Fruit fly (Drosophila melanogaster) whole organism, embryonic: ENCODE results near the gene mxt.

Experiments used
- Bgb ChIP-seq: fragments of 200-800 bp; sonication (Bioruptor generic); IDR thresholded peaks from 2 replicates; pipeline ENCODE4 v1.3.6; 2022; ENCODE audit warnings: missing biosample characterization, missing genetic modification characterization; ENCODE audit not compliant: partially characterized antibody
- CG10959 ChIP-seq: fragments of 200-800 bp; sonication (Bioruptor generic); IDR thresholded peaks from 2 replicates; pipeline ENCODE4 v1.3.6; 2022; ENCODE audit warnings: missing biosample characterization, missing genetic modification characterization
- CG11504 ChIP-seq: fragments of 200-800 bp; sonication (Bioruptor generic); optimal IDR thresholded peaks from 3 replicates; lab custom pipeline; 2019; ENCODE audit warnings: missing biosample characterization, mild to moderate bottlenecking, missing genetic modification characterization, moderate library complexity
- CG14710 ChIP-seq: fragments of 200-800 bp; sonication (Bioruptor generic); optimal IDR thresholded peaks from 3 replicates; lab custom pipeline; 2019; ENCODE audit warnings: missing biosample characterization, mild to moderate bottlenecking, missing genetic modification characterization, moderate library complexity
- CG14860 ChIP-seq: fragments of 200-800 bp; sonication (Bioruptor generic); IDR thresholded peaks from 3 replicates; pipeline ENCODE4 v1.3.6; 2022; ENCODE audit warnings: missing biosample characterization, missing genetic modification characterization; ENCODE audit not compliant: partially characterized antibody
- CG14965 ChIP-seq: fragments of 200-800 bp; sonication (Bioruptor generic); optimal IDR thresholded peaks from 2 replicates; lab custom pipeline; 2016; ENCODE audit warnings: missing biosample characterization, missing genetic modification characterization, borderline replicate concordance
- CG15269 ChIP-seq: fragments of 200-800 bp; sonication (Bioruptor generic); optimal IDR thresholded peaks from 2 replicates; lab custom pipeline; 2018; ENCODE audit warnings: missing biosample characterization, mild to moderate bottlenecking, missing genetic modification characterization, moderate library complexity
- CG17802 ChIP-seq: fragments of 200-800 bp; sonication (Bioruptor generic); optimal IDR thresholded peaks from 2 replicates; lab custom pipeline; 2018; ENCODE audit warnings: missing biosample characterization, mild to moderate bottlenecking, missing genetic modification characterization, moderate library complexity
- CG1832 ChIP-seq: fragments of 200-800 bp; sonication (Bioruptor generic); optimal IDR thresholded peaks from 2 replicates; lab custom pipeline; 2017; ENCODE audit warnings: missing biosample characterization, mild to moderate bottlenecking, missing genetic modification characterization, inconsistent platforms
- CG2120 ChIP-seq: fragments of 200-800 bp; sonication (Bioruptor generic); optimal IDR thresholded peaks from 3 replicates; lab custom pipeline; 2016; ENCODE audit warnings: missing biosample characterization, missing genetic modification characterization
- CG2202 ChIP-seq: fragments of 200-800 bp; sonication (Bioruptor generic); optimal IDR thresholded peaks from 2 replicates; lab custom pipeline; 2018; ENCODE audit warnings: missing biosample characterization, mild to moderate bottlenecking, missing genetic modification characterization
- CG2875 ChIP-seq: fragments of 200-800 bp; sonication (Bioruptor generic); optimal IDR thresholded peaks from 2 replicates; lab custom pipeline; 2017; ENCODE audit warnings: missing biosample characterization, mild to moderate bottlenecking, missing genetic modification characterization, missing genetic modification reagents
- CG30020 ChIP-seq: fragments of 200-800 bp; optimal IDR thresholded peaks from 2 replicates; lab custom pipeline; 2019; ENCODE audit warnings: missing biosample characterization, mild to moderate bottlenecking, missing genetic modification characterization, moderate library complexity
- CG3065 ChIP-seq: fragments of 200-800 bp; sonication (Bioruptor generic); optimal IDR thresholded peaks from 2 replicates; lab custom pipeline; 2016; ENCODE audit warnings: missing biosample characterization, missing genetic modification characterization
- CG4854 ChIP-seq: fragments of 200-800 bp; sonication (Bioruptor generic); optimal IDR thresholded peaks from 2 replicates; lab custom pipeline; 2016; ENCODE audit warnings: missing biosample characterization, missing genetic modification characterization, inconsistent platforms
- CG7556 ChIP-seq: fragments of 200-800 bp; sonication (Bioruptor generic); optimal IDR thresholded peaks from 2 replicates; lab custom pipeline; 2017; ENCODE audit warnings: missing biosample characterization, mild to moderate bottlenecking, missing genetic modification characterization
- CG9817 ChIP-seq: fragments of 200-800 bp; sonication (Bioruptor generic); optimal IDR thresholded peaks from 2 replicates; lab custom pipeline; 2018; ENCODE audit warnings: missing biosample characterization, mild to moderate bottlenecking, missing genetic modification characterization, moderate library complexity
- CG9876 ChIP-seq: fragments of 200-800 bp; sonication (Bioruptor generic); optimal IDR thresholded peaks from 2 replicates; lab custom pipeline; 2016; ENCODE audit warnings: missing biosample characterization, missing genetic modification characterization
- CHES-1-like ChIP-seq: fragments of 200-800 bp; sonication (Bioruptor generic); optimal IDR thresholded peaks from 2 replicates; lab custom pipeline; 2016; ENCODE audit warnings: missing biosample characterization, missing genetic modification characterization
- Camta ChIP-seq: fragments of 200-800 bp; sonication (Bioruptor generic); optimal IDR thresholded peaks from 2 replicates; lab custom pipeline; 2016; ENCODE audit warnings: missing biosample characterization, missing genetic modification characterization
- Chrac-16 ChIP-seq: fragments of 200-800 bp; sonication (Bioruptor generic); optimal IDR thresholded peaks from 3 replicates; lab custom pipeline; 2016; ENCODE audit warnings: missing biosample characterization, missing genetic modification characterization
- Dbx ChIP-seq: fragments of 200-800 bp; sonication (Bioruptor generic); IDR thresholded peaks from 3 replicates; pipeline ENCODE4 v1.3.6; 2022; ENCODE audit warnings: missing biosample characterization, missing genetic modification characterization
- Dip3 ChIP-seq: fragments of 200-800 bp; sonication (Bioruptor generic); optimal IDR thresholded peaks from 3 replicates; lab custom pipeline; 2016; ENCODE audit warnings: missing biosample characterization, missing genetic modification characterization
- Fer2 ChIP-seq: fragments of 200-800 bp; sonication (Bioruptor generic); optimal IDR thresholded peaks from 2 replicates; lab custom pipeline; 2018; ENCODE audit warnings: missing biosample characterization, mild to moderate bottlenecking, missing genetic modification characterization, moderate library complexity
- Hsf ChIP-seq: fragments of 200-800 bp; sonication (Bioruptor generic); optimal IDR thresholded peaks from 3 replicates; lab custom pipeline; 2016; ENCODE audit warnings: missing biosample characterization, missing genetic modification characterization
- Mrtf ChIP-seq: fragments of 200-800 bp; sonication (Bioruptor generic); IDR thresholded peaks from 3 replicates; pipeline ENCODE4 v1.3.6; 2022; ENCODE audit warnings: missing biosample characterization, missing genetic modification characterization
- NC2α ChIP-seq: fragments of 200-800 bp; sonication (Bioruptor generic); optimal IDR thresholded peaks from 2 replicates; lab custom pipeline; 2016; ENCODE audit warnings: missing biosample characterization, missing genetic modification characterization
- Opbp ChIP-seq: fragments of 200-800 bp; sonication (Bioruptor generic); IDR thresholded peaks from 3 replicates; pipeline ENCODE4 v1.3.6; 2022; ENCODE audit warnings: missing biosample characterization, missing genetic modification characterization; ENCODE audit not compliant: partially characterized antibody
- Ptx1 ChIP-seq: fragments of 200-800 bp; sonication (Bioruptor generic); IDR thresholded peaks from 2 replicates; pipeline ENCODE4 v1.3.6; 2022; ENCODE audit warnings: missing biosample characterization, missing genetic modification characterization
- Side ChIP-seq: fragments of 200-800 bp; sonication (Bioruptor generic); optimal IDR thresholded peaks from 2 replicates; lab custom pipeline; 2016; ENCODE audit warnings: missing biosample characterization, missing genetic modification characterization
- Stat92E ChIP-seq, 3 experiments: fragments of >200 bp in 2 of 3; fragments of 200-800 bp in 1 of 3; sonication (Bioruptor generic) in 1 of 3; optimal IDR thresholded peaks; 2 replicates each; lab custom pipeline; 2017 to 2019; ENCODE audit warnings: missing biosample characterization in 3 of 3, missing genetic modification characterization in 3 of 3, mild to moderate bottlenecking in 1 of 3, moderate library complexity in 1 of 3
- ap ChIP-seq: fragments of 200-800 bp; sonication (Bioruptor generic); IDR thresholded peaks from 2 replicates; pipeline ENCODE4 v1.3.6; 2022; ENCODE audit warnings: missing biosample characterization, missing genetic modification characterization
- bowl ChIP-seq: fragments of 200-800 bp; sonication (Bioruptor generic); IDR thresholded peaks from 2 replicates; pipeline ENCODE4 v1.3.6; 2022; ENCODE audit warnings: missing biosample characterization, missing genetic modification characterization
- br ChIP-seq: fragments of >200 bp; optimal IDR thresholded peaks from 2 replicates; lab custom pipeline; 2017
- btn ChIP-seq: fragments of 200-800 bp; sonication (Bioruptor generic); optimal IDR thresholded peaks from 2 replicates; lab custom pipeline; 2016; ENCODE audit warnings: missing biosample characterization, missing genetic modification characterization
- ewg ChIP-seq: fragments of 200-800 bp; sonication (Bioruptor generic); optimal IDR thresholded peaks from 3 replicates; lab custom pipeline; 2017; ENCODE audit warnings: mild to moderate bottlenecking, missing biosample characterization, missing genetic modification reagents, missing genetic modification characterization
- eyg ChIP-seq: fragments of 200-800 bp; sonication (Bioruptor generic); optimal IDR thresholded peaks from 3 replicates; lab custom pipeline; 2016; ENCODE audit warnings: missing biosample characterization, missing genetic modification characterization
- ftz-f1 ChIP-seq: fragments of 200-800 bp; sonication (Bioruptor generic); optimal IDR thresholded peaks from 2 replicates; lab custom pipeline; 2016; ENCODE audit warnings: missing biosample characterization, missing genetic modification characterization
- gcm2 ChIP-seq: fragments of 200-800 bp; sonication (Bioruptor generic); optimal IDR thresholded peaks from 2 replicates; lab custom pipeline; 2016; ENCODE audit warnings: missing biosample characterization, missing genetic modification characterization
- grau ChIP-seq: fragments of 200-800 bp; optimal IDR thresholded peaks from 3 replicates; lab custom pipeline; 2019; ENCODE audit warnings: missing biosample characterization, mild to moderate bottlenecking, missing genetic modification characterization, moderate library complexity
- insv ChIP-seq, 2 experiments: fragments of 200-800 bp; sonication (Bioruptor generic); optimal IDR thresholded peaks; 3 replicates each; lab custom pipeline; 2016 to 2018; ENCODE audit warnings: missing biosample characterization in 2 of 2, missing genetic modification characterization in 2 of 2
- jing ChIP-seq: fragments of 200-800 bp; sonication (Bioruptor generic); optimal IDR thresholded peaks from 2 replicates; lab custom pipeline; 2018; ENCODE audit warnings: missing biosample characterization, mild to moderate bottlenecking, missing genetic modification characterization
- knrl ChIP-seq: fragments of 200-800 bp; sonication (Bioruptor generic); IDR thresholded peaks from 3 replicates; pipeline ENCODE4 v1.3.6; 2022; ENCODE audit warnings: missing biosample characterization, missing genetic modification characterization; ENCODE audit not compliant: partially characterized antibody
- mirr ChIP-seq: fragments of 200-800 bp; sonication (Bioruptor generic); optimal IDR thresholded peaks from 3 replicates; lab custom pipeline; 2018; ENCODE audit warnings: missing biosample characterization, mild to moderate bottlenecking, missing genetic modification characterization
- pb ChIP-seq: fragments of 200-800 bp; sonication (Bioruptor generic); optimal IDR thresholded peaks from 3 replicates; lab custom pipeline; 2016; ENCODE audit warnings: missing biosample characterization, missing genetic modification characterization
- prd ChIP-seq, 3 experiments: fragments of >200 bp in 2 of 3; fragments of 200-800 bp in 1 of 3; sonication (Bioruptor generic) in 1 of 3; optimal IDR thresholded peaks in 2 of 3; IDR thresholded peaks in 1 of 3; 2 replicates in 2 of 3; 3 replicates in 1 of 3; pipeline versions ENCODE4 v1.3.6 to Lab custom; 2017 to 2022; ENCODE audit warnings: missing biosample characterization in 1 of 3, missing genetic modification characterization in 1 of 3
- psq ChIP-seq: fragments of 200-800 bp; sonication (Bioruptor generic); optimal IDR thresholded peaks from 2 replicates; lab custom pipeline; 2017; ENCODE audit warnings: missing biosample characterization, missing genetic modification characterization
- pzg ChIP-seq: fragments of 200-800 bp; sonication (Bioruptor generic); optimal IDR thresholded peaks from 3 replicates; lab custom pipeline; 2018; ENCODE audit warnings: missing biosample characterization, mild to moderate bottlenecking, missing genetic modification characterization, moderate library complexity
- sens ChIP-seq: fragments of 200-800 bp; sonication (Bioruptor generic); peaks from one replicate; lab custom pipeline; 2016; ENCODE audit warnings: missing biosample characterization, missing genetic modification characterization
- so ChIP-seq: fragments of 200-800 bp; sonication (Bioruptor generic); IDR thresholded peaks from 3 replicates; pipeline ENCODE4 v1.3.6; 2022; ENCODE audit warnings: missing biosample characterization, missing genetic modification characterization
- sug ChIP-seq: fragments of 200-800 bp; optimal IDR thresholded peaks from 2 replicates; lab custom pipeline; 2019; ENCODE audit warnings: missing biosample characterization, mild to moderate bottlenecking, missing genetic modification characterization, moderate library complexity

The mxt gene

DNA sequence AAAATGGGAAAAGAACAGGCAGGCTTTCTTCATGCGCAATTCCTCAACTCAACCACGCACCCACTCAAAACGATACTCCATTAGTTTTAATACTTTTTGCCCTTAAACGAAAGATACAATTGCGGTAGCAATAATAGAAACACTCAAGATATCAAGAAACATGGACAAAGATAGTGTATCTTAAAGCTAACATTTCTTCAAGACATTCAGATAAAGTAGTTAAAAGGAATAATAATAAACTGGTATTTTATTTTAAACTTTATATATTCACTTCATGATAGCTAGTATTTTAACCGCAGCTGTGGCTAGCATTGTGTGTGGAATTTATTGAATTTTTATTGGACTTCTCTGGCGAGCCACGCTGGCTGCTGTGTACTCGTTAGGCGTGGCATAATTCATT is 9.0 kb upstream of the mxt start (continued):
- peak; percentile 74 for TF ChIP-seq CG7556
- TF ChIP-seq CG9817 (tag; lab: Kevin White, UChicago), result peak; percentile 9
- TF ChIP-seq Fer2 (tag; lab: Kevin White, UChicago), result no peak
- no peak for TF ChIP-seq knrl (GFP tag; lab: Robert Waterston, UW)
- peak; percentile 66 for TF ChIP-seq CG2120 (GFP tag; lab: Kevin White, UChicago)
- TF ChIP-seq ewg, result peak; percentile 23
- TF ChIP-seq CHES-1-like, result no peak
- peak; percentile 31; the same call in 1 of the 2 replicates for TF ChIP-seq bowl (GFP tag; lab: Robert Waterston, UW)
- no peak for TF ChIP-seq sug (tag; lab: Kevin White, UChicago)
- TF ChIP-seq CG14860 (GFP tag; lab: Robert Waterston, UW), result no peak
- no peak for TF ChIP-seq CG9876 (GFP tag; lab: Kevin White, UChicago)
- TF ChIP-seq NC2α (GFP tag; lab: Kevin White, UChicago), result no peak
- peak; percentile 24 for TF ChIP-seq jing (GFP tag; lab: Kevin White, UChicago)
- TF ChIP-seq mirr (GFP tag; lab: Kevin White, UChicago), result no peak
- no peak for TF ChIP-seq CG1832 (GFP tag; lab: Kevin White, UChicago)
- peak; percentile 59 for TF ChIP-seq grau (tag; lab: Kevin White, UChicago)
- no peak for TF ChIP-seq Opbp
- TF ChIP-seq CG15269 (tag; lab: Kevin White, UChicago), result peak; percentile 71
- no peak for TF ChIP-seq CG3065 (GFP tag; lab: Kevin White, UChicago)
- peak; percentile 18 for TF ChIP-seq Hsf (GFP tag; lab: Kevin White, UChicago)
- TF ChIP-seq pb (GFP tag; lab: Kevin White, UChicago), result no peak
- no peak for TF ChIP-seq btn (GFP tag; lab: Kevin White, UChicago)
- peak; percentile 32 for TF ChIP-seq CG2875 (GFP tag; lab: Kevin White, UChicago)
- TF ChIP-seq eyg (GFP tag; lab: Kevin White, UChicago), result no peak
- TF ChIP-seq Dip3, result no peak
- TF ChIP-seq Mrtf (GFP tag; lab: Robert Waterston, UW), result no peak
- no peak for TF ChIP-seq psq
- TF ChIP-seq br, result no peak
- TF ChIP-seq Chrac-16, result peak; percentile 52
- TF ChIP-seq CG11504 (tag; lab: Kevin White, UChicago), result peak; percentile 73
- peak; percentile 53 for TF ChIP-seq Ptx1
- TF ChIP-seq insv (GFP tag; optimal IDR thresholded peaks at IDR 0.05; lab: Kevin White, UChicago), result no peak
- TF ChIP-seq CG2202 (tag; lab: Kevin White, UChicago), result peak; percentile 44
- TF ChIP-seq ftz-f1 (GFP tag; lab: Kevin White, UChicago), result no peak
- no peak for TF ChIP-seq pzg (GFP tag; lab: Kevin White, UChicago)
- 0 out of 3 replicates have a peak, but pooled peaks have one; percentile 29 for TF ChIP-seq Dbx
- no peak for TF ChIP-seq CG10959 (GFP tag; lab: Robert Waterston, UW)
- no peak for TF ChIP-seq Stat92E (GFP tag; optimal IDR thresholded peaks at IDR 0.05; lab: Kevin White, UChicago)
- TF ChIP-seq sens (GFP tag; lab: Kevin White, UChicago), result peak; percentile 88
- no peak for TF ChIP-seq gcm2 (GFP tag; lab: Kevin White, UChicago)
- TF ChIP-seq Side (GFP tag; lab: Kevin White, UChicago), result no peak
- no peak for TF ChIP-seq Bgb (GFP tag; lab: Robert Waterston, UW)
- no peak for TF ChIP-seq prd (optimal IDR thresholded peaks at IDR 0.05; lab: Kevin White, UChicago)
- peak; percentile 64; the same call in 2 of the 3 replicates for TF ChIP-seq prd (GFP tag; IDR thresholded peaks at IDR 0.05; lab: Robert Waterston, UW)
- TF ChIP-seq CG14965 (GFP tag; lab: Kevin White, UChicago), result no peak
- no peak for TF ChIP-seq CG30020 (tag; lab: Kevin White, UChicago)
- peak; percentile 11 for TF ChIP-seq CG17802 (tag; lab: Kevin White, UChicago)
- TF ChIP-seq Camta (GFP tag; lab: Kevin White, UChicago), result no peak
- peak; percentile 53; the same call in 1 of the 3 replicates for TF ChIP-seq so (GFP tag; lab: Robert Waterston, UW)
- TF ChIP-seq CG14710 (tag; lab: Kevin White, UChicago), result peak; percentile 67
- no peak for TF ChIP-seq CG4854
- no peak for TF ChIP-seq ap
